Fruit fly (Drosophila melanogaster): ENCODE results near the gene Polr1B.

Gene Polr1B

DNA sequence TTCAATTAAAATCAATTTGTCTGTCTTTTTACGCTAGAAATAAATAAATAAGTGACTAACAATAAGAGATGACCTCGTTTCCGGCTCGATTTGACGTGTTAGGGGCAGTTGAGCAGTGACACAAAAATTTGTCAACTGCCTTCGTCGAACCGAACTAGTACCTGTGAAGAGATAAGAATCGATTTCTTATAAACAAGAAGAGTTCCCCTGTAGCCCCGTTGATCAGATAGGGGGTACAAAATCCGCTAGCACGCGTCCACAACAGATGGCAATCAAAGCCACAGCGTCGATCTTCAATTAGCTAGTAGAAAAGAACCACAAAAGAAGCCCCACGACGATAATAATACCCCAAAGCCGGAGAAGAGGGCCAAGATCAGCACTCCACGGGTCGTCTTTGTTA, 32.3 kb upstream of the Polr1B start:
- TF ChIP-seq kay (GFP tag; ENCODE audit: borderline replicate concordance) (no peak), pad (GFP tag; optimal IDR thresholded peaks at IDR 0.05) (no peak), toe (GFP tag; optimal IDR thresholded peaks at IDR 0.05) (no peak), Crg-1 (GFP tag; optimal IDR thresholded peaks at IDR 0.05) (no peak)

DNA sequence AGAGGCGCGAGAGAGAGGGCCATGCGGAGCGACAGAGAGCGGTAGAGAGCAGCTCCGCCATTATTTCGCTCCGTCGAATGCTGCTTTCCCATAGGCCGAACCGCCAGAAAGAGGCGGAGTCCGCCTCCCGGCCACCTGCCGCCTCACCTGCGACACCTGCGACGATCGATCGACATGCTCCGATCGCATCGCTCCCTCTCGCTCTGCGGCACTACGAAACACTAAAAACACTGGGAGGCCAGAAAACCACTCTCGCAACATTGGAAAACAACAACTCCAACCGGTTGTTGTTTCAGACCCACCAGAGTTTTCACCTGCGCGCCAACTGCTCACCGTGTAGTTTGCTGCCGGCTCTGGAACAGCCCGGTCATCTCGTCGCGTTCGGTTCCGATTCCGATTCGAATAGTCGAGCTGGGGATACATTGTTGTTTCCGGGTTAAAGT, 26.3 kb upstream of the Polr1B start, which contains the start of gene al:
al (plus strand) TSS at position 333 of the 443 bp plus-strand sequence.
- TF ChIP-seq CG33017 (tag; optimal IDR thresholded peaks at IDR 0.05) (no peak), cic (GFP tag; optimal IDR thresholded peaks at IDR 0.05) (no peak), Clk (GFP tag; optimal IDR thresholded peaks at IDR 0.05) (no peak)

DNA sequence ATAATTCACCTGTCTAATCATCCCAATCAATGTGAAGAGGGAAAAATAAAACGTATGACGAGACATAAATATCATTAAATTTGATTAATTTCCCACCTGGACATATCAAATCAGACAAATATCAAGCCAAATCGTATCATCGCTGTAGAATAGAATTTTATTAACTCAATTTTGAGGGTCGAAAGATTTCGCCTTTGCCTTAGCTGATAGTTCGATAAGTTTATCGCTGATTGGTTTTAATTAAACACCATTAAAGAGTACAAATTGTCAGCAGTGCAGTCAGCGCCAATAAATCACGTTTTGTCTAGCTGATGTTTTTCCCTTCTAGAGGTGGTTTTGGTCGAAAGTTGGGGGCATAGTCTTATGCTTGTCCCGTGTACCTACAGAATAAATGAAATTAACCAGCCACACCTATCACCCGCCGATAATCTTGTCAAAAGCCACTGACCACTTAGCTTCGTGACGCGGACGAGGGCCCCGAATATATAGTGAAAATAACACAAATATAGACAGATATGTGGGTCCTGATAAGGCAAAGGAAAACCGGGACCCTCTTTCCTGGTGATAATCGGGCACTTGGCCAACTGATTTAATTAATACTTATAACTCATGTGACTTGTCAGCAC, 25.2 kb upstream of the Polr1B start:
- TF ChIP-seq cnc (optimal IDR thresholded peaks at IDR 0.05) (no peak), Crg-1 (GFP tag; optimal IDR thresholded peaks at IDR 0.05) (no peak), CG14711 (tag; optimal IDR thresholded peaks at IDR 0.05) (no peak), cic (GFP tag; optimal IDR thresholded peaks at IDR 0.05) (no peak), CG12768 (GFP tag; optimal IDR thresholded peaks at IDR 0.05) (no peak), Mnt (GFP tag; optimal IDR thresholded peaks at IDR 0.05) (no peak), ovo (GFP tag; optimal IDR thresholded peaks at IDR 0.05) (no peak), CG5204 (GFP tag; optimal IDR thresholded peaks at IDR 0.05) (no peak), tj (GFP tag; optimal IDR thresholded peaks at IDR 0.05) (no peak), CG33017 (tag; optimal IDR thresholded peaks at IDR 0.05) (no peak), bab1 (GFP tag; optimal IDR thresholded peaks at IDR 0.05) (no peak), CG7101 (tag; optimal IDR thresholded peaks at IDR 0.05) (no peak), CG7045 (GFP tag; optimal IDR thresholded peaks at IDR 0.05) (no peak), pad (GFP tag; optimal IDR thresholded peaks at IDR 0.05) (no peak)

DNA sequence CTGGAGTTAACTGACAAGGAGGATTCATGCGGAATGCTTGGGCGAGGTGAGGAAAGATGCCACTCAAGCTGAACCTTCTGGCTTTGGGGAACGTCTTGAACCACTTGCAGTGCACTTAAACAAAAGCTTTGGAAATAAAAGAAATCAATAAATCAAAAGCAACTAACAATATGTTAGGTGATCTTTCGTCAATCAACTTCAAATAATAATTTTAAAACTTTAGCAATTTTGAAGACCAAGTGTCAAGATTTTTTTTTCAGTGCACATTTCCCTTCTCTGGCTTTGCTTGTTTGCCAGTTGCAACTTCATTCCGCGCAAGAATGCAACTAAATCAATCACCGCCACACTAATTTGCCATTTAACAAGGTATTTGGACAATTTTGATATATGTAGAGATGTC, 21.3 kb upstream of the Polr1B start:
- TF ChIP-seq Hr96 (GFP tag; optimal IDR thresholded peaks at IDR 0.05) (no peak), CG5204 (GFP tag; optimal IDR thresholded peaks at IDR 0.05) (no peak), cnc (optimal IDR thresholded peaks at IDR 0.05) (no peak), Clk (GFP tag; optimal IDR thresholded peaks at IDR 0.05) (no peak), ovo (GFP tag; optimal IDR thresholded peaks at IDR 0.05) (no peak), CG11617 (GFP tag; optimal IDR thresholded peaks at IDR 0.05) (no peak), CG1620 (GFP tag; optimal IDR thresholded peaks at IDR 0.05) (no peak), tj (GFP tag; optimal IDR thresholded peaks at IDR 0.05) (no peak), toe (GFP tag; optimal IDR thresholded peaks at IDR 0.05) (no peak)

DNA sequence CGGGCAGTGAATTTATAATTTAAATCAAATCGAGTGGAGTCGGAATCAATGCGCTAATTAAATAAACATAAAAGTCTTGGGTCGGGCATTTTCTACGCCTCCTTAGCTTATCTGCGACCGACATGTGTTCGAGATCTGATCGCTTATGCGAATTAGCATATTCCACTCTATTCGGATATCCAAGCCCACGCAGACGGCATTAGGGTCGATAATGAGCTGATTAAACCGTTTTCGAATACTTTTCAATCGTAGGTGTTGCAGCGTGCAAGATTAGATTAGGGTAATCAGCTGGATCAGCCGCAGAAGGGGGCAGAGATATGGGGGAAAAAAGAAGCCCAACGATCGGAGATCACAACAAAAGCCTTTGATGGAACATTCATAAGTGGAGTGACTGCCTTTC, 13.6 kb upstream of the Polr1B start:
- TF ChIP-seq Mnt (GFP tag; optimal IDR thresholded peaks at IDR 0.05), result no peak
- TF ChIP-seq CG1620 (GFP tag; optimal IDR thresholded peaks at IDR 0.05), result no peak
- no peak for TF ChIP-seq Clk (GFP tag; optimal IDR thresholded peaks at IDR 0.05)
- no peak for TF ChIP-seq pad (GFP tag; optimal IDR thresholded peaks at IDR 0.05)
- TF ChIP-seq CG5204 (GFP tag; optimal IDR thresholded peaks at IDR 0.05), result no peak
- no peak for TF ChIP-seq CG33017 (tag; optimal IDR thresholded peaks at IDR 0.05)
- TF ChIP-seq bab1 (GFP tag; optimal IDR thresholded peaks at IDR 0.05), result no peak
- TF ChIP-seq Crg-1 (GFP tag; optimal IDR thresholded peaks at IDR 0.05), result no peak

DNA sequence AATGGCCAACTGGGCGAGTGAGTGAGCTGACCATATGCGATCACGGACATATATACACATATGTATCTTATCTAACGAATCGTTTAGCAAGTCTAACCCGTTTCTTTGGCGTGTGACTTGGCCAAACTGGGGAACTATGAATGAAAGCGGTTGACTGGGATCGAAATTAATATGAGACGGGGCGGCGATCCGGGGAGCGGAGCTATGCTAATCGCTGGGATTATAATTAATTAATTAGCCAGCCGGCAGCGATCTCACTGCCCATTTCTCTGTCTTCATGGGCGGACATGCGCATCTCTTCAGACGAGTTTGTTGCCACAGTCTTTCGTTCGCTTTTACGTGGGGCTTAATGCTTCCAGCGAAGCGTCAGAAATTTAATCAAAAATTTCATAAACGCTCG, 11.6 kb upstream of the Polr1B start:
- TF ChIP-seq Mnt (GFP tag; optimal IDR thresholded peaks at IDR 0.05) (no peak), kay (GFP tag; ENCODE audit: borderline replicate concordance) (no peak)

DNA sequence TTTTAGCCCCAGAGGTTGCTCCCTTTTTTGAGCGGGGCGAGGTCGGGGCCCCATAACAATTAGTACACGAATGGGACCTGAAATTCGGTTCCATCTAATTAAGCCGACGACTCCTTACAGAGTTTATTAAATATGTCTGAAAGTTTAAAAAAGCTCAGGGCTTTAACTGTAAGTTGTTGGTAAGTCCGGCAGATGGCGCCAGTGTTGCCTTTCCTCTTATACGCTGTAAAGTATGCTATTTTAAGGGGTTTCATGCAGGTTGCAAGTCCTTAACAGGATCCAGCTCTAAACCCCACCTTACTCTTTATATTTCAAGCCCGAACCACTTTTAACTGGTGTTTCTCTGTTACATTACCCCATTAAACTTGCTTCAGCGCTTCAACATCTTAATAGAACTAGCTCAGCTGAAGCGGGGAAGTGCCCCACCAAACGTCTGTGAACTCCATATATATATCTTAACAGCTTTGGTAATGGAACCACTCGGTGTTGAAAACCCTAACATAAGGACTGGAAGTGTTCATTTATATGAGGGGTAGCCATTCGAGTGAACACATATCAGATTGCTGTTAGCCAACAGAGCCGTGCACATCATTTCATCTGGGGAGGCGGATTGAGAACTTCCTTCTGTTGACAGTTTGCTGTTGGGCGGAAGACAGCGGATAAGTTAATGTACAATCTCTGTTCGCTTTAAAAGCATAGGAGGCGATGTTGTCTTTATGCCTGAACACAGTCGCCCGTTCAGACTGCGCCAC, 8.5 kb upstream of the Polr1B start:
- TF ChIP-seq Clk (GFP tag; optimal IDR thresholded peaks at IDR 0.05), result no peak
- peak; percentile 91 for TF ChIP-seq pad (GFP tag; optimal IDR thresholded peaks at IDR 0.05)
- no peak for TF ChIP-seq cic (GFP tag; optimal IDR thresholded peaks at IDR 0.05)
- TF ChIP-seq CG12768 (GFP tag; optimal IDR thresholded peaks at IDR 0.05), result no peak

DNA sequence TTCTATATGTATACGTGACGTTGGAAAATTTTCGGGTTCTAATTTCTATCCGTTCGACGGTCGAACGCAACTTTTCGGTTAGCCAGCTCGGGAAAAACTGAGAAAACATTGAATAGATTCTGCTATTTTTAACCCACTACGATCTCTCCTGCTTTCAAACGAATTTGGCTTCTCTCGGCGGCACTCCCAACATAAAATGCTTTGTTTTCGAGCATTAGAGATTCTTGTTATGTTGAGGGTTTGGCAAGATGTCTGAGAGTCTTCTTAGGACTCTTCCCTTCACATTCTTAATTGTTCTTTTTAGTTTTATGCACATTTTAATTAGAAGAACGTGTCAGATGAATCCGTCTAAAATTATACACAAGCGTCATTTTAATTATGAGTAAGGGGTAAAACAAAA, 2.0 kb upstream of the Polr1B start, which contains the start of gene CG4213:
CG4213 (minus strand) TSS at position 101 of the 400 bp plus-strand sequence.
- TF ChIP-seq Clk (GFP tag; optimal IDR thresholded peaks at IDR 0.05) (no peak), CG14711 (tag; optimal IDR thresholded peaks at IDR 0.05) (no peak), Crg-1 (GFP tag; optimal IDR thresholded peaks at IDR 0.05) (no peak), Hr96 (GFP tag; optimal IDR thresholded peaks at IDR 0.05) (no peak), ovo (GFP tag; optimal IDR thresholded peaks at IDR 0.05) (no peak), cic (GFP tag; optimal IDR thresholded peaks at IDR 0.05) (no peak), CG5204 (GFP tag; optimal IDR thresholded peaks at IDR 0.05) (no peak), CG33017 (tag; optimal IDR thresholded peaks at IDR 0.05) (no peak), CG12768 (GFP tag; optimal IDR thresholded peaks at IDR 0.05) (no peak), cnc (optimal IDR thresholded peaks at IDR 0.05) (no peak), CG1620 (GFP tag; optimal IDR thresholded peaks at IDR 0.05) (no peak), kay (GFP tag; ENCODE audit: borderline replicate concordance) (no peak), CG7101 (tag; optimal IDR thresholded peaks at IDR 0.05) (no peak), Mnt (GFP tag; optimal IDR thresholded peaks at IDR 0.05) (no peak)

Measured in whole organism, adult.